Fruit fly (Drosophila melanogaster) whole organism, embryonic: ENCODE results near the gene Zwilch.

Experiments used
- Abd-B ChIP-seq: fragments of 200-800 bp; sonication (Bioruptor generic); optimal IDR thresholded peaks from 2 replicates; lab custom pipeline; 2018; ENCODE audit warnings: missing biosample characterization, mild to moderate bottlenecking, missing genetic modification characterization, moderate library complexity
- Adf1 ChIP-seq: fragments of 200-800 bp; sonication (Bioruptor generic); IDR thresholded peaks from 2 replicates; pipeline ENCODE4 v1.3.6; 2022; ENCODE audit warnings: missing biosample characterization, missing genetic modification characterization
- Atf-2 ChIP-seq: fragments of 200-800 bp; sonication (Bioruptor generic); optimal IDR thresholded peaks from 2 replicates; lab custom pipeline; 2016; ENCODE audit warnings: missing biosample characterization, missing genetic modification characterization
- Bteb2 ChIP-seq: fragments of 200-800 bp; sonication (Bioruptor generic); optimal IDR thresholded peaks from 2 replicates; lab custom pipeline; 2016; ENCODE audit warnings: missing biosample characterization, missing genetic modification characterization
- CG10366 ChIP-seq: fragments of 200-800 bp; sonication (Bioruptor generic); IDR thresholded peaks from 2 replicates; pipeline ENCODE4 v1.3.6; 2022; ENCODE audit warnings: missing biosample characterization, missing genetic modification characterization
- CG10959 ChIP-seq: fragments of 200-800 bp; sonication (Bioruptor generic); IDR thresholded peaks from 2 replicates; pipeline ENCODE4 v1.3.6; 2022; ENCODE audit warnings: missing biosample characterization, missing genetic modification characterization
- CG13894 ChIP-seq: fragments of 200-800 bp; sonication (Bioruptor generic); optimal IDR thresholded peaks from 3 replicates; lab custom pipeline; 2018; ENCODE audit warnings: missing biosample characterization, mild to moderate bottlenecking, missing genetic modification characterization, moderate library complexity
- CG14014 ChIP-seq: fragments of 200-800 bp; sonication (Bioruptor generic); IDR thresholded peaks from 2 replicates; pipeline ENCODE4 v1.3.6; 2022; ENCODE audit warnings: missing biosample characterization, missing genetic modification characterization
- CG14050 ChIP-seq: fragments of 200-800 bp; sonication (Bioruptor generic); IDR thresholded peaks from 3 replicates; pipeline ENCODE4 v1.3.6; 2022; ENCODE audit warnings: missing biosample characterization, missing genetic modification characterization
- CG2129 ChIP-seq: fragments of 200-800 bp; sonication (Bioruptor generic); IDR thresholded peaks from 2 replicates; pipeline ENCODE4 v1.3.6; 2022; ENCODE audit warnings: missing biosample characterization, missing genetic modification characterization; ENCODE audit not compliant: partially characterized antibody
- CG31224 ChIP-seq: fragments of 200-800 bp; sonication (Bioruptor generic); IDR thresholded peaks from 2 replicates; pipeline ENCODE4 v1.3.6; 2022; ENCODE audit warnings: missing biosample characterization, missing genetic modification characterization
- CG31441 ChIP-seq: fragments of 200-800 bp; sonication (Bioruptor generic); IDR thresholded peaks from 2 replicates; pipeline ENCODE4 v1.3.6; 2022; ENCODE audit warnings: missing biosample characterization, missing genetic modification characterization
- CG33557 ChIP-seq: fragments of 200-800 bp; sonication (Bioruptor generic); optimal IDR thresholded peaks from 2 replicates; lab custom pipeline; 2019; ENCODE audit warnings: missing biosample characterization, mild to moderate bottlenecking, missing genetic modification characterization, moderate library complexity
- CG3838 ChIP-seq: fragments of 200-800 bp; sonication (Bioruptor generic); optimal IDR thresholded peaks from 3 replicates; lab custom pipeline; 2016; ENCODE audit warnings: missing biosample characterization, missing genetic modification characterization
- CG4360 ChIP-seq: fragments of 200-800 bp; sonication (Bioruptor generic); IDR thresholded peaks from 2 replicates; pipeline ENCODE4 v1.3.6; 2022; ENCODE audit warnings: missing biosample characterization, missing genetic modification characterization
- CG6813 ChIP-seq: fragments of 200-800 bp; sonication (Bioruptor generic); optimal IDR thresholded peaks from 2 replicates; lab custom pipeline; 2017; ENCODE audit warnings: missing biosample characterization, missing genetic modification characterization, mild to moderate bottlenecking, moderate library complexity, missing genetic modification reagents
- CG8478 ChIP-seq: fragments of >200 bp; optimal IDR thresholded peaks from 2 replicates; lab custom pipeline; 2018
- CG8924 ChIP-seq: fragments of 200-800 bp; optimal IDR thresholded peaks from 3 replicates; lab custom pipeline; 2019; ENCODE audit warnings: missing biosample characterization, mild to moderate bottlenecking, missing genetic modification characterization, moderate library complexity
- CG9215 ChIP-seq: fragments of 200-800 bp; sonication (Bioruptor generic); IDR thresholded peaks from 2 replicates; pipeline ENCODE4 v1.3.6; 2022; ENCODE audit warnings: missing biosample characterization, missing genetic modification characterization
- CoRest ChIP-seq: fragments of 200-800 bp; sonication (Bioruptor generic); optimal IDR thresholded peaks from 3 replicates; lab custom pipeline; 2018; ENCODE audit warnings: missing biosample characterization, mild to moderate bottlenecking, missing genetic modification characterization, moderate library complexity
- E2f1 ChIP-seq: fragments of 200-800 bp; sonication (Bioruptor generic); IDR thresholded peaks from 2 replicates; pipeline ENCODE4 v1.3.6; 2022; ENCODE audit warnings: missing biosample characterization, missing genetic modification characterization
- Hand ChIP-seq: fragments of 200-800 bp; sonication (Bioruptor generic); optimal IDR thresholded peaks from 2 replicates; lab custom pipeline; 2017; ENCODE audit warnings: mild to moderate bottlenecking, missing biosample characterization, missing genetic modification reagents, missing genetic modification characterization
- Hmr ChIP-seq: fragments of 200-800 bp; sonication (Bioruptor generic); optimal IDR thresholded peaks from 3 replicates; lab custom pipeline; 2017; ENCODE audit warnings: mild to moderate bottlenecking, missing biosample characterization, missing genetic modification reagents, missing genetic modification characterization
- Lpt ChIP-seq: fragments of >200 bp; optimal IDR thresholded peaks from 2 replicates; lab custom pipeline; 2018; ENCODE audit warnings: missing biosample characterization, missing genetic modification characterization
- Side ChIP-seq: fragments of 200-800 bp; sonication (Bioruptor generic); optimal IDR thresholded peaks from 2 replicates; lab custom pipeline; 2016; ENCODE audit warnings: missing biosample characterization, missing genetic modification characterization
- Stat92E ChIP-seq, 3 experiments: fragments of >200 bp in 2 of 3; fragments of 200-800 bp in 1 of 3; sonication (Bioruptor generic) in 1 of 3; optimal IDR thresholded peaks; 2 replicates each; lab custom pipeline; 2017 to 2019; ENCODE audit warnings: missing biosample characterization in 3 of 3, missing genetic modification characterization in 3 of 3, mild to moderate bottlenecking in 1 of 3, moderate library complexity in 1 of 3
- Usf ChIP-seq: fragments of 200-800 bp; sonication (Bioruptor generic); optimal IDR thresholded peaks from 2 replicates; lab custom pipeline; 2017; ENCODE audit warnings: missing genotype, missing biosample characterization, missing genetic modification characterization
- Vsx1 ChIP-seq: fragments of 200-800 bp; sonication (Bioruptor generic); optimal IDR thresholded peaks from 2 replicates; lab custom pipeline; 2017; ENCODE audit warnings: missing biosample characterization, mild to moderate bottlenecking, missing genetic modification characterization, missing genetic modification reagents
- YL-1 ChIP-seq: fragments of 200-800 bp; sonication (Bioruptor generic); optimal IDR thresholded peaks from 3 replicates; lab custom pipeline; 2017; ENCODE audit warnings: missing biosample characterization, mild to moderate bottlenecking, missing genetic modification characterization
- al ChIP-seq: fragments of 200-800 bp; sonication (Bioruptor generic); IDR thresholded peaks from 2 replicates; pipeline ENCODE4 v1.3.6; 2022; ENCODE audit warnings: missing biosample characterization, missing genetic modification characterization
- ash1 ChIP-seq: fragments of 200-800 bp; sonication (Bioruptor generic); optimal IDR thresholded peaks from 2 replicates; lab custom pipeline; 2018; ENCODE audit warnings: missing biosample characterization, mild to moderate bottlenecking, missing genetic modification characterization
- btn ChIP-seq: fragments of 200-800 bp; sonication (Bioruptor generic); optimal IDR thresholded peaks from 2 replicates; lab custom pipeline; 2016; ENCODE audit warnings: missing biosample characterization, missing genetic modification characterization
- dati ChIP-seq: fragments of 200-800 bp; sonication (Bioruptor generic); IDR thresholded peaks from 2 replicates; pipeline ENCODE4 v1.3.6; 2022; ENCODE audit warnings: missing biosample characterization, missing genetic modification characterization
- dmrt99B ChIP-seq: fragments of 200-800 bp; sonication (Bioruptor generic); optimal IDR thresholded peaks from 2 replicates; lab custom pipeline; 2018; ENCODE audit warnings: missing biosample characterization, mild to moderate bottlenecking, missing genetic modification characterization, moderate library complexity
- eve ChIP-seq, 2 experiments: fragments of >200 bp; optimal IDR thresholded peaks; 2 replicates each; lab custom pipeline; 2017; ENCODE audit warnings: missing biosample characterization in 2 of 2, missing genetic modification characterization in 2 of 2
- fd64A ChIP-seq: fragments of 200-800 bp; sonication (Bioruptor generic); optimal IDR thresholded peaks from 3 replicates; lab custom pipeline; 2018; ENCODE audit warnings: missing biosample characterization, mild to moderate bottlenecking, missing genetic modification characterization
- gce ChIP-seq: fragments of 200-800 bp; sonication (Bioruptor generic); IDR thresholded peaks from 3 replicates; pipeline ENCODE4 v1.3.6; 2022; ENCODE audit warnings: missing biosample characterization, missing genetic modification characterization
- jing ChIP-seq: fragments of 200-800 bp; sonication (Bioruptor generic); optimal IDR thresholded peaks from 2 replicates; lab custom pipeline; 2018; ENCODE audit warnings: missing biosample characterization, mild to moderate bottlenecking, missing genetic modification characterization
- kay ChIP-seq: fragments of 200-800 bp; sonication (Bioruptor generic); optimal IDR thresholded peaks from 2 replicates; lab custom pipeline; 2016; ENCODE audit warnings: missing biosample characterization, missing genetic modification characterization
- mld ChIP-seq: fragments of 200-800 bp; sonication (Bioruptor generic); IDR thresholded peaks from 3 replicates; pipeline ENCODE4 v1.3.6; 2022; ENCODE audit warnings: missing biosample characterization, missing genetic modification characterization; ENCODE audit not compliant: partially characterized antibody
- nerfin-1 ChIP-seq: fragments of 200-800 bp; sonication (Bioruptor generic); optimal IDR thresholded peaks from 3 replicates; lab custom pipeline; 2019; ENCODE audit warnings: missing biosample characterization, mild to moderate bottlenecking, missing genetic modification characterization, moderate library complexity
- psq ChIP-seq: fragments of 200-800 bp; sonication (Bioruptor generic); optimal IDR thresholded peaks from 2 replicates; lab custom pipeline; 2017; ENCODE audit warnings: missing biosample characterization, missing genetic modification characterization
- pum ChIP-seq: fragments of 200-800 bp; sonication (Bioruptor generic); optimal IDR thresholded peaks from 2 replicates; lab custom pipeline; 2016; ENCODE audit warnings: missing biosample characterization, missing genetic modification characterization
- repo ChIP-seq: fragments of 200-800 bp; sonication (Bioruptor generic); optimal IDR thresholded peaks from 2 replicates; lab custom pipeline; 2016; ENCODE audit warnings: missing biosample characterization, missing genetic modification characterization
- shn ChIP-seq: fragments of 200-800 bp; sonication (Bioruptor generic); optimal IDR thresholded peaks from 3 replicates; lab custom pipeline; 2016; ENCODE audit warnings: missing biosample characterization, missing genetic modification characterization
- sim ChIP-seq: fragments of 200-800 bp; sonication (Bioruptor generic); IDR thresholded peaks from 2 replicates; pipeline ENCODE4 v1.3.6; 2022; ENCODE audit warnings: missing biosample characterization, missing genetic modification characterization
- stc ChIP-seq: fragments of 200-800 bp; sonication (Bioruptor generic); IDR thresholded peaks from 2 replicates; pipeline ENCODE4 v1.3.6; 2022; ENCODE audit warnings: missing biosample characterization, missing genetic modification characterization
- sug ChIP-seq: fragments of 200-800 bp; optimal IDR thresholded peaks from 2 replicates; lab custom pipeline; 2019; ENCODE audit warnings: missing biosample characterization, mild to moderate bottlenecking, missing genetic modification characterization, moderate library complexity
- tin ChIP-seq: fragments of 200-800 bp; sonication (Bioruptor generic); optimal IDR thresholded peaks from 3 replicates; lab custom pipeline; 2016; ENCODE audit warnings: missing biosample characterization, missing genetic modification characterization
- tx ChIP-seq: fragments of 200-800 bp; sonication (Bioruptor generic); optimal IDR thresholded peaks from 2 replicates; lab custom pipeline; 2016; ENCODE audit warnings: missing biosample characterization, missing genetic modification characterization

Zwilch gene

DNA sequence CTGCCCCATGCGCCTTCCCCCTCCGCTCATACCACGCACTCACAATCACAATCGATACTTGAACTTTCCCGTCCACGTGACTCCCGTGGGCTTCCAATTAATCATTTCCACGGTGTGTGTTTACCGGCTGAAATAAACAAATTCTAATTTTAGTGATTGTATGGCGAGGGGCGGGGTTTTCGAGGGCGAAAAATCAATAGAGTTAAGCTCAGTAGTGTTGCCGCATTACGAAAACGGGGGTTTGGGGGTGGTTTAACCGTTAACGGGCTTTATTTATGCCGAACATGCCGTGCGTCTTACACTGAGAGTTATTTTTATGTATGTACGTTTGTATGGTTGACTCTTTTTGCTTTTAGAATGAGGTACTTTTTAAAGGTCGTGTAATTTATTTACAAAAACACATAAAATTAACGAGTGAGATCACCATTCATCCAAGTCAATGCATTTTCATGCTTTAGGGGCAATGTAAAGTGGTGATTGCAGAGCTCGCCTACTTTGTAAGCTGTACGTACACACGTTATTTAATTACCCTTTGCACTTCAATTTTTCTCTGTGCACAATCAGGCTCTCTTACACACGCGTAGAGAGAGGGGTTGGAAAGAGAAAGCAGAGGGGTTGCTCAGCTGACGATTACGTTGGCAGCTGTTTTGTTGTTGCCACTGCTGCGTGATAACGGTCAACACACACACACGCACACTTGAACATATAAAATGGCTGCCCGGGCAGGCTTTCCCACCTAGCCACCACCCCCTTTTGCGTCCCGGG is 9.1 kb upstream of the Zwilch start (continued):
- peak; percentile 28 for TF ChIP-seq YL-1
- TF ChIP-seq Hmr (GFP tag; lab: Kevin White, UChicago) = peak; percentile 95
- TF ChIP-seq kay (GFP tag; lab: Kevin White, UChicago) = peak; percentile 64
- TF ChIP-seq CG8924 (tag; lab: Kevin White, UChicago) = peak; percentile 87
- TF ChIP-seq Atf-2 (GFP tag; lab: Kevin White, UChicago) = peak; percentile 83
- TF ChIP-seq CG6813 (GFP tag; lab: Kevin White, UChicago) = peak; percentile 82
- TF ChIP-seq CG31441 = no peak
- TF ChIP-seq Lpt (GFP tag; lab: Kevin White, UChicago) = no peak
- TF ChIP-seq pum (GFP tag; lab: Kevin White, UChicago) = peak; percentile 83
- no peak for TF ChIP-seq CG14014 (GFP tag; lab: Robert Waterston, UW)
- peak; percentile 64 for TF ChIP-seq Usf (GFP tag; lab: Kevin White, UChicago)
- peak; percentile 74 for TF ChIP-seq Bteb2 (GFP tag; lab: Kevin White, UChicago)
- TF ChIP-seq CG8478 = no peak
- peak; percentile 89 for TF ChIP-seq dmrt99B (tag; lab: Kevin White, UChicago)
- TF ChIP-seq Side = peak; percentile 85
- TF ChIP-seq Adf1 (GFP tag; lab: Robert Waterston, UW) = no peak
- peak; percentile 14 for TF ChIP-seq ash1 (GFP tag; lab: Kevin White, UChicago)
- TF ChIP-seq CG31224 = no peak
- TF ChIP-seq CG13894 = no peak
- peak; percentile 85 for TF ChIP-seq shn (GFP tag; lab: Kevin White, UChicago)
- no peak for TF ChIP-seq dati (GFP tag; lab: Robert Waterston, UW)
- TF ChIP-seq E2f1 = no peak
- peak; percentile 72 for TF ChIP-seq sug (tag; lab: Kevin White, UChicago)
- no peak for TF ChIP-seq psq
- no peak for TF ChIP-seq CG9215 (GFP tag; lab: Robert Waterston, UW)
- peak; percentile 35 for TF ChIP-seq btn (GFP tag; lab: Kevin White, UChicago)
- TF ChIP-seq CoRest (tag; lab: Kevin White, UChicago) = peak; percentile 92
- no peak for TF ChIP-seq gce
- peak; percentile 79 for TF ChIP-seq tx (GFP tag; lab: Kevin White, UChicago)
- TF ChIP-seq jing (GFP tag; lab: Kevin White, UChicago) = no peak
- no peak for TF ChIP-seq CG10366 (GFP tag; lab: Robert Waterston, UW)
- TF ChIP-seq CG3838 (GFP tag; lab: Kevin White, UChicago) = peak; percentile 73
- TF ChIP-seq Stat92E (GFP tag; optimal IDR thresholded peaks at IDR 0.05; lab: Kevin White, UChicago) = no peak
- TF ChIP-seq CG14050 = no peak
- TF ChIP-seq sim (GFP tag; lab: Robert Waterston, UW) = no peak
- TF ChIP-seq CG2129 (GFP tag; lab: Robert Waterston, UW) = no peak
- TF ChIP-seq eve (GFP tag; optimal IDR thresholded peaks at IDR 0.05; lab: Kevin White, UChicago) = peak in 1 of 2 experiments; percentile 26
- peak; percentile 77 for TF ChIP-seq Abd-B (GFP tag; lab: Kevin White, UChicago)
- no peak for TF ChIP-seq stc (GFP tag; lab: Robert Waterston, UW)
- TF ChIP-seq CG33557 = peak; percentile 76
- TF ChIP-seq Hand (GFP tag; lab: Kevin White, UChicago) = peak; percentile 84
- peak; percentile 67 for TF ChIP-seq nerfin-1 (tag; lab: Kevin White, UChicago)
- peak; percentile 53 for TF ChIP-seq fd64A (GFP tag; lab: Kevin White, UChicago)
- TF ChIP-seq al (GFP tag; lab: Robert Waterston, UW) = no peak
- no peak for TF ChIP-seq CG4360 (GFP tag; lab: Robert Waterston, UW)
- TF ChIP-seq Vsx1 = peak; percentile 52
- TF ChIP-seq repo = peak; percentile 76
- TF ChIP-seq CG10959 (GFP tag; lab: Robert Waterston, UW) = no peak
- peak; percentile 73 for TF ChIP-seq tin (GFP tag; lab: Kevin White, UChicago)
- TF ChIP-seq mld (GFP tag; lab: Robert Waterston, UW) = no peak
